Worm (Caenorhabditis elegans) whole organism, L2 larva: ENCODE measurements around the gene C13A2.4.

Experiments used
- egl-27 ChIP-seq: sonication (generic microtip); optimal IDR thresholded peaks from 3 replicates; lab custom pipeline; 2017; ENCODE audit warnings: missing biosample characterization, missing genetic modification reagents, missing genetic modification characterization
- lin-13 ChIP-seq: fragments of 150-350 bp; optimal IDR thresholded peaks from 2 replicates; lab custom pipeline; 2014; ENCODE audit warnings: missing biosample characterization, missing genetic modification reagents, missing genetic modification characterization

DNA sequence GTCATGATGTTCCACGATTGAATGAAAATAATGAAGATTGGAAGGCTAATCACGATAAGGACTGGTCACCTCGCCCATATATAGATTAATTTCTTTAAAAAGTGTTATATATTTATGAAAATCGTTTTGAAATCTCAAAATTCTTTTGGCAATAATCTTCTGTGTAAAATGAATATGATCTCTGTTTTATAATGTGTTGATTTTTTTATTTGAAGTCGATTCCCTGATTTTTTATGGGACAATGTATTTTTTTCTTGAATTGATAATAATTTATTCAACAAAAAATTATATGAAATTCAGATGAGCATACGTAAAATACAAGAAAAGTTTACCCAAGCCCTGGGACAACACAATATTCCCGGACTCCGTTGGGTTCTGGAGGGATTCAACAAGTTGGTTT, 39.7 kb upstream of the C13A2.4 start, which contains the start of gene C05C8.1:
- TF ChIP-seq egl-27 (tag; lab: Kevin White, UChicago) (no peak), lin-13 (GFP tag; lab: Kevin White, UChicago) (no peak)
